Worm (Caenorhabditis elegans): ENCODE data around the gene hrpl-1.
"Not testable (repeated sequence)": the region's sequence is repeated elsewhere in the genome, so short reads cannot be mapped to it uniquely, and the experiment has no call there.

DNA sequence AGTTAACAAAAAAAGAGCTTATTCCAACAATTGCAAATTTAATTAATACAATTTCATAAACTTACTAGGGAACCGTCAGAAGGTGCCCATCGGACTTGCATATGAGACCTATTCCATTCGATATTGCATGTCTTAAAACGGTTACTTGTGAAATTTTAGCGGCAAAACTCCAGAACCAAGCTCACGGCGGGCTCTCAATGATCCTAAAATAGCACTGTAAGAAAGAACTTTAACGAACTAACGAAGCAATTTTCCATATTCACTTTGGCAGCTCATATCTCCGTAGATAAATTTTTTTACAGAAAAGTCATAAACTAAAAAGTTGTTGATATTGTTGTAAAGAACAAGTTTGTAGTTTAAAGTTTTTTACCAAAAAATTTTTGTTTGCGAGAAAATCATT, 9.1 kb downstream of the hrpl-1 start, which contains the start of gene B0252.3:
- TF ChIP-seq jun-1 (tag; optimal IDR thresholded peaks at IDR 0.05); aly-2 (tag; optimal IDR thresholded peaks at IDR 0.05); elt-3 (tag; optimal IDR thresholded peaks at IDR 0.05); fkh-10 (GFP tag; optimal IDR thresholded peaks at IDR 0.05); nhr-237 (tag; optimal IDR thresholded peaks at IDR 0.05); lin-15B (tag; optimal IDR thresholded peaks at IDR 0.05); tbx-2 (tag; optimal IDR thresholded peaks at IDR 0.05): not testable (repeated sequence)

Data from whole organism, L3 larva.